Worm (Caenorhabditis elegans) whole organism, L1 larva: ENCODE data around the gene Y51B9A.9.
A peak's percentile ranks its signal among the peaks of the same experiment; 100 is the strongest.

Experiments
- C04F5.9 ChIP-seq: sonication (generic microtip); optimal IDR thresholded peaks from 2 replicates; lab custom pipeline; 2016; ENCODE audit warnings: missing genetic modification characterization, missing compliant biosample characterization
- C16A3.4 ChIP-seq: fragments of 150-350 bp; optimal IDR thresholded peaks from 2 replicates; lab custom pipeline; 2014; ENCODE audit warnings: missing biosample characterization, missing genetic modification characterization
- F16B12.6 ChIP-seq: fragments of 150-350 bp; optimal IDR thresholded peaks from 2 replicates; lab custom pipeline; 2014; ENCODE audit warnings: missing biosample characterization, missing genetic modification characterization
- aha-1 ChIP-seq: fragments of 150-350 bp; optimal IDR thresholded peaks from 2 replicates; lab custom pipeline; 2014; ENCODE audit warnings: missing biosample characterization, missing genetic modification characterization
- aly-2 ChIP-seq: fragments of 150-350 bp; optimal IDR thresholded peaks from 2 replicates; lab custom pipeline; 2014; ENCODE audit warnings: missing biosample characterization, missing genetic modification characterization
- blmp-1 ChIP-seq: fragments of 150-350 bp; optimal IDR thresholded peaks from 2 replicates; lab custom pipeline; 2014; ENCODE audit warnings: missing biosample characterization, missing genetic modification characterization
- ceh-82 ChIP-seq, 3 experiments: fragments of 150-350 bp in 1 of 3; sonication (generic microtip) in 2 of 3; optimal IDR thresholded peaks; 2 replicates each; lab custom pipeline; 2014 to 2017; ENCODE audit warnings: missing biosample characterization in 3 of 3, missing genetic modification characterization in 3 of 3
- ceh-88 ChIP-seq: fragments of 200-800 bp; sonication (Bioruptor generic); IDR thresholded peaks from 2 replicates; pipeline ENCODE4 v1.3.6; 2022; ENCODE audit warnings: missing genetic modification characterization, missing compliant biosample characterization
- ces-1 ChIP-seq: fragments of 150-350 bp; optimal IDR thresholded peaks from 2 replicates; lab custom pipeline; 2014; ENCODE audit warnings: missing biosample characterization, missing genetic modification reagents, missing genetic modification characterization
- egl-13 ChIP-seq: sonication (generic microtip); optimal IDR thresholded peaks from 2 replicates; lab custom pipeline; 2016; ENCODE audit warnings: missing genotype, missing genetic modification reagents, missing genetic modification characterization, missing compliant biosample characterization
- egl-27 ChIP-seq, 2 experiments: fragments of 150-350 bp in 1 of 2; sonication (generic microtip); optimal IDR thresholded peaks; 3 replicates each; lab custom pipeline; 2017 to 2018; ENCODE audit warnings: missing biosample characterization in 2 of 2, missing genetic modification characterization in 2 of 2, missing genetic modification reagents in 2 of 2
- elt-2 ChIP-seq: sonication (generic microtip); optimal IDR thresholded peaks from 2 replicates; lab custom pipeline; 2016; ENCODE audit warnings: missing genetic modification characterization, mild to moderate bottlenecking, inconsistent platforms, missing compliant biosample characterization, missing genetic modification reagents
- ets-5 ChIP-seq: fragments of 200-800 bp; sonication (Bioruptor generic); IDR thresholded peaks from 2 replicates; pipeline ENCODE4 v1.3.6; 2022; ENCODE audit warnings: missing genetic modification characterization, missing compliant biosample characterization
- fkh-4 ChIP-seq: sonication (generic microtip); optimal IDR thresholded peaks from 2 replicates; lab custom pipeline; 2016; ENCODE audit warnings: missing compliant biosample characterization, missing genetic modification characterization, borderline replicate concordance
- fkh-8 ChIP-seq: sonication (generic microtip); optimal IDR thresholded peaks from 2 replicates; lab custom pipeline; 2016; ENCODE audit warnings: mild to moderate bottlenecking, missing genetic modification characterization, missing compliant biosample characterization
- grh-1 ChIP-seq: fragments of 200-800 bp; sonication (Bioruptor generic); IDR thresholded peaks from 2 replicates; pipeline ENCODE4 v1.3.6; 2022; ENCODE audit warnings: missing genetic modification reagents, missing genetic modification characterization, missing compliant biosample characterization
- hlh-17 ChIP-seq: fragments of 200-800 bp; sonication (Bioruptor generic); optimal IDR thresholded peaks from 2 replicates; lab custom pipeline; 2018; ENCODE audit warnings: missing genetic modification characterization, mild to moderate bottlenecking, missing compliant biosample characterization, moderate library complexity, borderline replicate concordance
- hpl-2 ChIP-seq: fragments of 150-350 bp; optimal IDR thresholded peaks from 2 replicates; lab custom pipeline; 2014; ENCODE audit warnings: missing biosample characterization, missing genetic modification reagents, missing genetic modification characterization
- lin-14 ChIP-seq: fragments of 200-800 bp; sonication (Bioruptor generic); optimal IDR thresholded peaks from 2 replicates; lab custom pipeline; 2018; ENCODE audit warnings: mild to moderate bottlenecking, missing genetic modification characterization, moderate library complexity, missing compliant biosample characterization
- lin-35 ChIP-seq, 2 experiments: fragments of 150-350 bp; optimal IDR thresholded peaks; 2 replicates each; lab custom pipeline; 2014; ENCODE audit warnings: missing biosample characterization in 2 of 2, missing genetic modification characterization in 2 of 2, missing genetic modification reagents in 2 of 2
- lin-39 ChIP-seq: fragments of 150-350 bp; optimal IDR thresholded peaks from 2 replicates; lab custom pipeline; 2014; ENCODE audit warnings: missing biosample characterization, missing genetic modification reagents, missing genetic modification characterization
- lsy-2 ChIP-seq, 2 experiments: fragments of 150-350 bp; optimal IDR thresholded peaks; 2 replicates each; lab custom pipeline; 2014; ENCODE audit warnings: missing biosample characterization in 2 of 2, missing genetic modification characterization in 2 of 2
- mab-9 ChIP-seq: fragments of 200-800 bp; sonication (Bioruptor generic); IDR thresholded peaks from 2 replicates; pipeline ENCODE4 v1.3.6; 2022; ENCODE audit warnings: missing genetic modification reagents, missing genetic modification characterization, missing compliant biosample characterization
- mdl-1 ChIP-seq, 2 experiments: fragments of 150-350 bp; optimal IDR thresholded peaks; 2 replicates each; lab custom pipeline; 2014 to 2017; ENCODE audit warnings: missing biosample characterization in 2 of 2, missing genetic modification characterization in 2 of 2, inconsistent platforms in 1 of 2
- mep-1 ChIP-seq: fragments of 150-350 bp; optimal IDR thresholded peaks from 2 replicates; lab custom pipeline; 2014; ENCODE audit warnings: missing biosample characterization, missing genetic modification characterization
- nhr-12 ChIP-seq: sonication (generic microtip); optimal IDR thresholded peaks from 2 replicates; lab custom pipeline; 2017; ENCODE audit warnings: missing biosample characterization, missing genetic modification characterization
- nhr-20 ChIP-seq: sonication (generic microtip); optimal IDR thresholded peaks from 2 replicates; lab custom pipeline; 2016; ENCODE audit warnings: mild to moderate bottlenecking, missing genetic modification characterization, missing compliant biosample characterization
- nhr-47 ChIP-seq: sonication (generic microtip); optimal IDR thresholded peaks from 2 replicates; lab custom pipeline; 2016; ENCODE audit warnings: mild to moderate bottlenecking, missing genetic modification characterization, moderate library complexity, missing compliant biosample characterization
- nhr-77 ChIP-seq: fragments of 150-350 bp; optimal IDR thresholded peaks from 2 replicates; lab custom pipeline; 2014; ENCODE audit warnings: missing biosample characterization, missing genetic modification characterization
- nhr-85 ChIP-seq: sonication (generic microtip); peaks from one replicate; lab custom pipeline; 2016; ENCODE audit warnings: missing genetic modification characterization, inconsistent platforms, missing compliant biosample characterization
- pax-3 ChIP-seq: fragments of 200-800 bp; sonication (Bioruptor generic); optimal IDR thresholded peaks from 2 replicates; lab custom pipeline; 2018; ENCODE audit warnings: mild to moderate bottlenecking, missing genetic modification characterization, moderate library complexity, missing compliant biosample characterization
- skn-1 ChIP-seq: fragments of 150-350 bp; optimal IDR thresholded peaks from 2 replicates; lab custom pipeline; 2014; ENCODE audit warnings: missing biosample characterization, missing genetic modification characterization
- snpc-4 ChIP-seq: fragments of 150-350 bp; optimal IDR thresholded peaks from 2 replicates; lab custom pipeline; 2014; ENCODE audit warnings: missing biosample characterization, missing genetic modification characterization
- snu-23 ChIP-seq: sonication (generic microtip); optimal IDR thresholded peaks from 2 replicates; lab custom pipeline; 2016; ENCODE audit warnings: missing genetic modification characterization, missing compliant biosample characterization
- tlp-1 ChIP-seq: fragments of 150-350 bp; optimal IDR thresholded peaks from 2 replicates; lab custom pipeline; 2014; ENCODE audit warnings: missing biosample characterization, missing genetic modification characterization
- unc-30 ChIP-seq: sonication (generic microtip); optimal IDR thresholded peaks from 2 replicates; lab custom pipeline; 2017; ENCODE audit warnings: missing biosample characterization, missing genetic modification characterization
- unc-62 ChIP-seq: fragments of 150-350 bp; optimal IDR thresholded peaks from 2 replicates; lab custom pipeline; 2014; ENCODE audit warnings: missing biosample characterization, missing genetic modification reagents, missing genetic modification characterization
- xbp-1 ChIP-seq: sonication (generic microtip); optimal IDR thresholded peaks from 2 replicates; lab custom pipeline; 2016; ENCODE audit warnings: missing genetic modification characterization, missing compliant biosample characterization

Gene Y51B9A.9

DNA sequence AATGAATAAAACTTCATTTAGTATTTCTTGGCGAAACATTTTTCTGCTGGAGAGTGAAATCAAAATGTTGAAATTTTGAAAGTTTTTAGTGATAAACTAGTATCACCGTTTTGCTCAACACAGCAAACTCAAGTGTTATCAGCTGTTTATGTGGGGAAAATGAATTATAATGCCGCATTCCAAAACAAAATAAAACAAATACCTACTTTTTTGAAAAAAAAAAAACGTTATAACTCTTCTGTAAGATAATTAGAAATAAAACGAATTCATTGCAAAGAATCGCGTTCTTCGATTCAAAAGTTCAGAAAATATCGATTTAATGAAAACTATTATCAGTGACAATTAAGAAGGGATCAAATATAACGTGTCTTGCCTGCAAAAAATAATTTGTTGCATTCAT lies at the start of gene Y51B9A.9:
Y51B9A.9 (minus strand) TSS at position 101 of the 400 bp plus-strand sequence.
- TF ChIP-seq ceh-88 (GFP tag; lab: Robert Waterston, UW) (no peak), elt-2 (tag; lab: Kevin White, UChicago) (peak; percentile 3)

DNA sequence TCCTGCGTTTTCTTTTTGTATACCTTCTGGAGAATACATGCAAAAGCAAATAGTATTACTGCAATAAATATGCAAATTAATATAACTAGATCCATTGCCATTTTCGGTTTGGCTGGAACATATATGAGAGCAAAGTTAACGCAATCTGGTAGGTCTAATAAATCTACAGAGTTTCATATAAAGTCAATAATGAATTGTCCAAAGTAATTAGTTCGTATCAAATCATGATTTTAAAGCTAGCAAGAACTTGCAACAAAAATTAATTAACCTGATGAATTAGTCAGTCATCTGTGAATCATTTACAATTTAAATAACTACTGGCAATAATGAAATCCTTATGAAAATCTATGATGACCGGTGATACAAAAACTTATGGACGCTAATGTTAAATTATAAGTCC lies 48.0 kb upstream of the Y51B9A.9 start, which contains the start of gene R09D1.13:
R09D1.13 (minus strand) TSS at position 101 of the 400 bp plus-strand sequence.
- no peak for TF ChIP-seq mab-9 (GFP tag; lab: Robert Waterston, UW)
- TF ChIP-seq, all 84 proteins: peak for 0

DNA sequence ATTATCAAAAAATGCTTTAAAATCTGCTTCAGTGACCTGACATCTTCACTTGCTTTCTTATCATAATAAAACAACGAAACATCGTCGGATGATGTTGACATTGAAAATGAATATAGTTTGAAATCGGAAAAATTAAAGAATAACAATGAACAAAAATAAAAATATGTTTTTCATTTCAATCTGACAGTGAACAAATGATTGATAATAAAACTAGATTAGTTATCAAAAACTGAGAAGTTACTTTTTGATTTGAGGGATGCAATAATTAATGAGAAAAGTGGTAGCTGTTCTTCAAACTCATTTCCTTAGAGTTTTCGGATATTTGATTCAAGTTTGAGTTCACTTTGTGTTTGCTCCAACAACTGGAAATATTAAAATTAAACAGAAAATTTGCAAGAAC lies 46.1 kb upstream of the Y51B9A.9 start, which contains the start of gene chil-15:
chil-15 (minus strand) TSS at position 101 of the 400 bp plus-strand sequence.
- TF ChIP-seq nhr-12 (tag; lab: Kevin White, UChicago): no peak
- TF ChIP-seq C16A3.4 (tag; lab: Kevin White, UChicago): no peak
- no peak for TF ChIP-seq snpc-4 (tag; lab: Kevin White, UChicago)
- no peak for TF ChIP-seq mdl-1 (tag; optimal IDR thresholded peaks at IDR 0.05; lab: Kevin White, UChicago)
- TF ChIP-seq snu-23: no peak
- TF ChIP-seq ceh-82 (tag; optimal IDR thresholded peaks at IDR 0.05; lab: Kevin White, UChicago): no peak
- TF ChIP-seq nhr-47 (tag; lab: Kevin White, UChicago): no peak
- TF ChIP-seq egl-27 (tag; optimal IDR thresholded peaks at IDR 0.05; lab: Kevin White, UChicago): no peak
- TF ChIP-seq lin-39 (tag; lab: Kevin White, UChicago): no peak
- no peak for TF ChIP-seq C04F5.9 (tag; lab: Kevin White, UChicago)
- no peak for TF ChIP-seq blmp-1 (tag; lab: Kevin White, UChicago)
- no peak for TF ChIP-seq xbp-1 (tag; lab: Kevin White, UChicago)
- no peak for TF ChIP-seq lin-14 (GFP tag; lab: Kevin White, UChicago)
- no peak for TF ChIP-seq egl-13 (tag; lab: Kevin White, UChicago)
- no peak for TF ChIP-seq skn-1 (tag; lab: Kevin White, UChicago)
- TF ChIP-seq, all 84 proteins: peak for 0

DNA sequence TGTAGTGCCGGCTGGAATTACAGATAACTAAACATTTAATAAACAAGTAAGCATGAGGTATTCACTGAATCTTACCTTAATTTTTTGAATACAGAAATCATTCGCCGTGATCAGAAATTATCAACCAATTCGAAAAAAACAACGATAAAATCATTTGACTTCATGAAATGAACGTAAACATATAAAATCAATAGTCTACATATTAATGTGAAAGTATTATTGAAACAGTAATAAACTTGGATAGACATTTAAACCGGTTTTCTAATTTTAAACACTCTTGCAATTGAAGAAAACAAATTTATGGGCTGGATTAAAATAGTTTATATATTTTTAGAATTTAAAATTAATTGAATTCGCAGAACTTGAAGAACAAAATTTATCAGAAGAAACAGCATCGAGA lies 44.4 kb upstream of the Y51B9A.9 start, which contains the start of gene chil-16:
chil-16 (minus strand) TSS at position 101 of the 400 bp plus-strand sequence.
- TF ChIP-seq pax-3 (tag; lab: Kevin White, UChicago): no peak
- TF ChIP-seq grh-1 (GFP tag; lab: Robert Waterston, UW): no peak

DNA sequence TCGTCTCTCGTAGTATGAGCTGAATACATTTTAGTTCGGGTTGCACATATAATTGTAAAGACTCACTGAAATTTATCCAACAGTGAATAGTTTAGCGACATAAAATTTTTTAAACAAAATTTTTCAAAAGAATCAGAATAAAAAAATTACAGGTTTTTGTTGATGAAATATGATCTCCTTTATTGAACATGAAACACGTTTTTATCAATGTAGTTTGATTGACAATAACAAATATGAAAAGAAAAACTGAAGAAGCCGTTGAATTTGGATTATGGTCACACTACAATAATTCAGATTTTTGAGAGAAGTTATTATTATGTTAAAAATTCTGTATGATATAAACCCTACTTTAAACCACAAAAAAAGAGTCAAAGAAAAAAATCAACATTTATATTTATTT lies 42.7 kb upstream of the Y51B9A.9 start, which contains the start of gene chil-17:
chil-17 (minus strand) TSS at position 101 of the 400 bp plus-strand sequence.
- TF ChIP-seq mep-1 (tag; lab: Kevin White, UChicago) (no peak), fkh-4 (tag; lab: Kevin White, UChicago) (no peak), fkh-8 (tag; lab: Kevin White, UChicago) (no peak), nhr-85 (no peak), nhr-12 (tag; lab: Kevin White, UChicago) (no peak), unc-30 (tag; lab: Kevin White, UChicago) (no peak), lin-35 (GFP tag; optimal IDR thresholded peaks at IDR 0.05; lab: Kevin White, UChicago) (no peak), blmp-1 (tag; lab: Kevin White, UChicago) (no peak)

DNA sequence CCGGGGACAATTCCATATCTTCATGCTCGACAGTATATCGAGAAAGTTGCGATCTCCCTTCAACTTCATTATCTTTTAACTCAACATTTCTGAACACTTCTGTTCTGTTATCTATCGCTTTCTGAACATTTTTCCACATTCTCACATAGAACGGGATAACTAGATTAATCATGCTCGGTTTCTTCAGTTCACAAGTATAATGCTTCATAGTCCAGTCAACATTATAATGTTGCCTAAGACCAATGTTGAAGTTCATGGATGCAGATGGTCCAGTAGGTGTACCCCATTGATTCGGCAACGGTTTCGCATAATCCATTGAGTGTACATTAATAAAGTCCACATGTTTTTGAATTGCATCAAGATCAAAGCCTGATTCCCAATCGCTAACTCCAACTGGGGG lies 41.5 kb upstream of the Y51B9A.9 start:
- TF ChIP-seq aha-1: no peak
- TF ChIP-seq tlp-1: no peak
- TF ChIP-seq blmp-1 (tag; lab: Kevin White, UChicago): no peak
- no peak for TF ChIP-seq F16B12.6 (tag; lab: Kevin White, UChicago)
- TF ChIP-seq ces-1: no peak
- TF ChIP-seq fkh-4 (tag; lab: Kevin White, UChicago): no peak
- no peak for TF ChIP-seq grh-1 (GFP tag; lab: Robert Waterston, UW)
- no peak for TF ChIP-seq aly-2
- no peak for TF ChIP-seq nhr-47 (tag; lab: Kevin White, UChicago)
- no peak for TF ChIP-seq lsy-2 (tag; optimal IDR thresholded peaks at IDR 0.05; lab: Kevin White, UChicago)
- TF ChIP-seq ceh-82 (tag; optimal IDR thresholded peaks at IDR 0.05; lab: Kevin White, UChicago): no peak
- TF ChIP-seq nhr-77 (tag; lab: Kevin White, UChicago): no peak
- no peak for TF ChIP-seq hlh-17 (GFP tag; lab: Kevin White, UChicago)
- no peak for TF ChIP-seq nhr-20 (tag; lab: Kevin White, UChicago)
- no peak for TF ChIP-seq hpl-2
- no peak for TF ChIP-seq unc-62 (GFP tag; lab: Kevin White, UChicago)
- TF ChIP-seq mdl-1 (tag; optimal IDR thresholded peaks at IDR 0.05; lab: Kevin White, UChicago): no peak
- TF ChIP-seq ets-5 (GFP tag; lab: Robert Waterston, UW): no peak
